Fruit fly (Drosophila melanogaster) whole organism, embryonic: ENCODE measurements around the gene AcCoAS.

ENCODE experiments used
- ATbp ChIP-seq: fragments of 200-800 bp; sonication (Bioruptor generic); optimal IDR thresholded peaks from 2 replicates; lab custom pipeline; 2017; ENCODE audit warnings: missing biosample characterization, mild to moderate bottlenecking, missing genetic modification characterization, missing genetic modification reagents
- Ada2b ChIP-seq: fragments of 200-800 bp; sonication (Bioruptor generic); IDR thresholded peaks from 2 replicates; pipeline ENCODE4 v1.3.6; 2022; ENCODE audit warnings: missing biosample characterization, missing genetic modification characterization
- BEAF-32 ChIP-seq: fragments of 200-800 bp; sonication (Bioruptor generic); optimal IDR thresholded peaks from 3 replicates; lab custom pipeline; 2017; ENCODE audit warnings: missing biosample characterization, missing genetic modification characterization, mild to moderate bottlenecking, moderate library complexity, missing genetic modification reagents
- CG11247 ChIP-seq: fragments of 200-800 bp; sonication (Bioruptor generic); IDR thresholded peaks from 2 replicates; pipeline ENCODE4 v1.3.6; 2022; ENCODE audit warnings: missing biosample characterization, missing genetic modification characterization
- CG12104 ChIP-seq: fragments of 200-800 bp; sonication (Bioruptor generic); optimal IDR thresholded peaks from 3 replicates; lab custom pipeline; 2016; ENCODE audit warnings: missing biosample characterization, missing genetic modification characterization
- CG1233 ChIP-seq: fragments of 200-800 bp; sonication (Bioruptor generic); optimal IDR thresholded peaks from 4 replicates; lab custom pipeline; 2018; ENCODE audit warnings: missing biosample characterization, mild to moderate bottlenecking, missing genetic modification characterization
- CG13624 ChIP-seq: fragments of 200-800 bp; sonication (Bioruptor generic); optimal IDR thresholded peaks from 2 replicates; lab custom pipeline; 2016; ENCODE audit warnings: missing biosample characterization, missing genetic modification characterization
- CG14860 ChIP-seq: fragments of 200-800 bp; sonication (Bioruptor generic); IDR thresholded peaks from 3 replicates; pipeline ENCODE4 v1.3.6; 2022; ENCODE audit warnings: missing biosample characterization, missing genetic modification characterization; ENCODE audit not compliant: partially characterized antibody
- CG15601 ChIP-seq: fragments of 200-800 bp; sonication (Bioruptor generic); optimal IDR thresholded peaks from 3 replicates; lab custom pipeline; 2019; ENCODE audit warnings: missing biosample characterization, mild to moderate bottlenecking, missing genetic modification characterization, moderate library complexity
- CG31441 ChIP-seq: fragments of 200-800 bp; sonication (Bioruptor generic); IDR thresholded peaks from 2 replicates; pipeline ENCODE4 v1.3.6; 2022; ENCODE audit warnings: missing biosample characterization, missing genetic modification characterization
- CG4730 ChIP-seq: fragments of 200-800 bp; sonication (Bioruptor generic); IDR thresholded peaks from 2 replicates; pipeline ENCODE4 v1.3.6; 2022; ENCODE audit warnings: missing biosample characterization, missing genetic modification characterization
- CG6272 ChIP-seq: fragments of 200-800 bp; sonication (Bioruptor generic); IDR thresholded peaks from 2 replicates; pipeline ENCODE4 v1.3.6; 2022; ENCODE audit warnings: missing biosample characterization, missing genetic modification characterization
- CG6765 ChIP-seq: fragments of 200-800 bp; sonication (Bioruptor generic); optimal IDR thresholded peaks from 3 replicates; lab custom pipeline; 2017; ENCODE audit warnings: missing biosample characterization, mild to moderate bottlenecking, missing genetic modification characterization
- CG6854 ChIP-seq: fragments of 200-800 bp; sonication (Bioruptor generic); optimal IDR thresholded peaks from 3 replicates; lab custom pipeline; 2017; ENCODE audit warnings: missing biosample characterization, mild to moderate bottlenecking, missing genetic modification characterization
- CG7357 ChIP-seq: fragments of 200-800 bp; sonication (Bioruptor generic); IDR thresholded peaks from 3 replicates; pipeline ENCODE4 v1.3.6; 2022; ENCODE audit warnings: missing biosample characterization, missing genetic modification characterization
- CG7839 ChIP-seq: fragments of 200-800 bp; sonication (Bioruptor generic); optimal IDR thresholded peaks from 3 replicates; lab custom pipeline; 2018; ENCODE audit warnings: missing biosample characterization, mild to moderate bottlenecking, missing genetic modification characterization, moderate library complexity
- CG8359 ChIP-seq: fragments of 200-800 bp; sonication (Bioruptor generic); optimal IDR thresholded peaks from 2 replicates; lab custom pipeline; 2017; ENCODE audit warnings: missing biosample characterization, mild to moderate bottlenecking, missing genetic modification characterization, borderline replicate concordance
- CG9215 ChIP-seq: fragments of 200-800 bp; sonication (Bioruptor generic); IDR thresholded peaks from 2 replicates; pipeline ENCODE4 v1.3.6; 2022; ENCODE audit warnings: missing biosample characterization, missing genetic modification characterization
- CG9727 ChIP-seq: fragments of 200-800 bp; sonication (Bioruptor generic); optimal IDR thresholded peaks from 3 replicates; lab custom pipeline; 2017; ENCODE audit warnings: missing biosample characterization, mild to moderate bottlenecking, missing genetic modification characterization
- Dp ChIP-seq: fragments of 200-800 bp; sonication (Bioruptor generic); optimal IDR thresholded peaks from 2 replicates; lab custom pipeline; 2018; ENCODE audit warnings: missing biosample characterization, mild to moderate bottlenecking, missing genetic modification characterization, moderate library complexity
- E2f2 ChIP-seq: fragments of 200-800 bp; sonication (Bioruptor generic); IDR thresholded peaks from 2 replicates; pipeline ENCODE4 v1.3.6; 2022; ENCODE audit warnings: missing biosample characterization, missing genetic modification characterization
- Fer2 ChIP-seq: fragments of 200-800 bp; sonication (Bioruptor generic); optimal IDR thresholded peaks from 2 replicates; lab custom pipeline; 2018; ENCODE audit warnings: missing biosample characterization, mild to moderate bottlenecking, missing genetic modification characterization, moderate library complexity
- Hmx ChIP-seq: fragments of 200-800 bp; sonication (Bioruptor generic); optimal IDR thresholded peaks from 2 replicates; lab custom pipeline; 2016; ENCODE audit warnings: missing biosample characterization, missing genetic modification characterization
- Hr78 ChIP-seq, 2 experiments: fragments of 200-800 bp in 1 of 2; fragments of >200 bp in 1 of 2; sonication (Bioruptor generic) in 1 of 2; optimal IDR thresholded peaks; 2 replicates each; lab custom pipeline; 2017 to 2019; ENCODE audit warnings: missing biosample characterization in 2 of 2, missing genetic modification characterization in 2 of 2, mild to moderate bottlenecking in 1 of 2, moderate library complexity in 1 of 2
- Jarid2 ChIP-seq: fragments of 200-800 bp; sonication (Bioruptor generic); optimal IDR thresholded peaks from 3 replicates; lab custom pipeline; 2017; ENCODE audit warnings: mild to moderate bottlenecking, missing biosample characterization, missing genetic modification reagents, missing genetic modification characterization
- Med ChIP-seq: fragments of 200-800 bp; sonication (Bioruptor generic); peaks from one replicate; lab custom pipeline; 2016; ENCODE audit warnings: missing biosample characterization, missing genetic modification characterization, mild to moderate bottlenecking, inconsistent platforms, moderate library complexity
- Nf-YB ChIP-seq: fragments of 200-800 bp; sonication (Bioruptor generic); optimal IDR thresholded peaks from 3 replicates; lab custom pipeline; 2019; ENCODE audit warnings: missing biosample characterization, mild to moderate bottlenecking, missing genetic modification characterization, moderate library complexity
- Pdp1 ChIP-seq, 2 experiments: fragments of 200-800 bp; sonication (Bioruptor generic); optimal IDR thresholded peaks; 3 replicates each; lab custom pipeline; 2016; ENCODE audit warnings: missing biosample characterization in 2 of 2, missing genetic modification characterization in 2 of 2, mild to moderate bottlenecking in 1 of 2, moderate library complexity in 1 of 2
- Sry-β ChIP-seq: fragments of 200-800 bp; sonication (Bioruptor generic); optimal IDR thresholded peaks from 2 replicates; lab custom pipeline; 2018; ENCODE audit warnings: missing biosample characterization, mild to moderate bottlenecking, missing genetic modification characterization, moderate library complexity
- Stat92E ChIP-seq, 3 experiments: fragments of >200 bp in 2 of 3; fragments of 200-800 bp in 1 of 3; sonication (Bioruptor generic) in 1 of 3; optimal IDR thresholded peaks; 2 replicates each; lab custom pipeline; 2017 to 2019; ENCODE audit warnings: missing biosample characterization in 3 of 3, missing genetic modification characterization in 3 of 3, mild to moderate bottlenecking in 1 of 3, moderate library complexity in 1 of 3
- Tbp ChIP-seq: fragments of >200 bp; optimal IDR thresholded peaks from 2 replicates; lab custom pipeline; 2018; ENCODE audit warnings: missing biosample characterization, missing genetic modification characterization
- ara ChIP-seq: fragments of 200-800 bp; sonication (Bioruptor generic); IDR thresholded peaks from 2 replicates; pipeline ENCODE4 v1.3.6; 2022; ENCODE audit warnings: missing biosample characterization, missing genetic modification characterization
- chn ChIP-seq: fragments of 200-800 bp; sonication (Bioruptor generic); optimal IDR thresholded peaks from 2 replicates; lab custom pipeline; 2016; ENCODE audit warnings: missing biosample characterization, missing genetic modification characterization
- da ChIP-seq: fragments of 200-800 bp; sonication (Bioruptor generic); optimal IDR thresholded peaks from 2 replicates; lab custom pipeline; 2016; ENCODE audit warnings: missing biosample characterization, missing genetic modification characterization
- eve ChIP-seq, 2 experiments: fragments of >200 bp; optimal IDR thresholded peaks; 2 replicates each; lab custom pipeline; 2017; ENCODE audit warnings: missing biosample characterization in 2 of 2, missing genetic modification characterization in 2 of 2
- fru ChIP-seq: fragments of >200 bp; optimal IDR thresholded peaks from 2 replicates; lab custom pipeline; 2017
- gce ChIP-seq: fragments of 200-800 bp; sonication (Bioruptor generic); IDR thresholded peaks from 3 replicates; pipeline ENCODE4 v1.3.6; 2022; ENCODE audit warnings: missing biosample characterization, missing genetic modification characterization
- hth ChIP-seq: fragments of >200 bp; optimal IDR thresholded peaks from 2 replicates; lab custom pipeline; 2017; ENCODE audit warnings: inconsistent platforms
- jumu ChIP-seq: fragments of 200-800 bp; sonication (Bioruptor generic); optimal IDR thresholded peaks from 3 replicates; lab custom pipeline; 2016; ENCODE audit warnings: missing biosample characterization, missing genetic modification characterization
- klu ChIP-seq: fragments of 200-800 bp; sonication (Bioruptor generic); IDR thresholded peaks from 2 replicates; pipeline ENCODE4 v1.3.6; 2022; ENCODE audit warnings: missing biosample characterization, missing genetic modification characterization
- nerfin-1 ChIP-seq: fragments of 200-800 bp; sonication (Bioruptor generic); optimal IDR thresholded peaks from 3 replicates; lab custom pipeline; 2019; ENCODE audit warnings: missing biosample characterization, mild to moderate bottlenecking, missing genetic modification characterization, moderate library complexity
- p53 ChIP-seq: fragments of 200-800 bp; sonication (Bioruptor generic); optimal IDR thresholded peaks from 2 replicates; lab custom pipeline; 2016; ENCODE audit warnings: missing biosample characterization, missing genetic modification characterization
- prd ChIP-seq, 3 experiments: fragments of >200 bp in 2 of 3; fragments of 200-800 bp in 1 of 3; sonication (Bioruptor generic) in 1 of 3; optimal IDR thresholded peaks in 2 of 3; IDR thresholded peaks in 1 of 3; 2 replicates in 2 of 3; 3 replicates in 1 of 3; pipeline versions ENCODE4 v1.3.6 to Lab custom; 2017 to 2022; ENCODE audit warnings: missing biosample characterization in 1 of 3, missing genetic modification characterization in 1 of 3
- shn ChIP-seq: fragments of 200-800 bp; sonication (Bioruptor generic); optimal IDR thresholded peaks from 3 replicates; lab custom pipeline; 2016; ENCODE audit warnings: missing biosample characterization, missing genetic modification characterization
- sima ChIP-seq: fragments of 200-800 bp; sonication (Bioruptor generic); optimal IDR thresholded peaks from 2 replicates; lab custom pipeline; 2016; ENCODE audit warnings: missing biosample characterization, missing genetic modification characterization
- sisA ChIP-seq: fragments of 200-800 bp; sonication (Bioruptor generic); IDR thresholded peaks from 2 replicates; pipeline ENCODE4 v1.3.6; 2022; ENCODE audit warnings: missing biosample characterization, missing genetic modification characterization
- sna ChIP-seq: fragments of 200-800 bp; sonication (Bioruptor generic); IDR thresholded peaks from 2 replicates; pipeline ENCODE4 v1.3.6; 2022; ENCODE audit warnings: missing biosample characterization, missing genetic modification characterization; ENCODE audit not compliant: partially characterized antibody
- wdn ChIP-seq: fragments of 200-800 bp; sonication (Bioruptor generic); IDR thresholded peaks from 2 replicates; pipeline ENCODE4 v1.3.6; 2022; ENCODE audit warnings: missing biosample characterization, missing genetic modification characterization
- wek ChIP-seq: fragments of 200-800 bp; sonication (Bioruptor generic); optimal IDR thresholded peaks from 3 replicates; lab custom pipeline; 2018; ENCODE audit warnings: missing biosample characterization, mild to moderate bottlenecking, missing genetic modification characterization, moderate library complexity

AcCoAS gene

dm6 chr3L:21253761-21254523 lies 26.1 kb downstream of the AcCoAS start (continued):
- no peak for TF ChIP-seq klu
- no peak for TF ChIP-seq prd (optimal IDR thresholded peaks at IDR 0.05; lab: Kevin White, UChicago)
- TF ChIP-seq prd (GFP tag; IDR thresholded peaks at IDR 0.05; lab: Robert Waterston, UW) = peak; percentile 59; the same call in 1 of the 3 replicates
- no peak for TF ChIP-seq Dp (GFP tag; lab: Kevin White, UChicago)
- TF ChIP-seq CG11247 (GFP tag; lab: Robert Waterston, UW) = no peak
- no peak for TF ChIP-seq ara (GFP tag; lab: Robert Waterston, UW)
- TF ChIP-seq wdn (GFP tag; lab: Robert Waterston, UW) = no peak
- TF ChIP-seq CG14860 (GFP tag; lab: Robert Waterston, UW) = no peak
- TF ChIP-seq E2f2 (GFP tag; lab: Robert Waterston, UW) = peak; percentile 34; the same call in 1 of the 2 replicates
- no peak for TF ChIP-seq CG12104 (GFP tag; lab: Kevin White, UChicago)
- no peak for TF ChIP-seq Fer2
- TF ChIP-seq Hr78 (GFP tag; optimal IDR thresholded peaks at IDR 0.05; lab: Kevin White, UChicago) = no peak
- peak; percentile 57 for TF ChIP-seq CG7839 (tag; lab: Kevin White, UChicago)
- TF ChIP-seq shn (GFP tag; lab: Kevin White, UChicago) = no peak
- TF ChIP-seq da (GFP tag; lab: Kevin White, UChicago) = no peak
- TF ChIP-seq Ada2b (GFP tag; lab: Robert Waterston, UW) = 0 out of 2 replicates have a peak, but pooled peaks have one; percentile 17
- no peak for TF ChIP-seq Sry-β (GFP tag; lab: Kevin White, UChicago)
- TF ChIP-seq CG15601 = no peak
- no peak for TF ChIP-seq CG4730 (GFP tag; lab: Robert Waterston, UW)
- TF ChIP-seq Jarid2 (GFP tag; lab: Kevin White, UChicago) = no peak
- peak; percentile 65 for TF ChIP-seq CG31441
- TF ChIP-seq ATbp = peak; percentile 10
- no peak for TF ChIP-seq Hmx (GFP tag; lab: Kevin White, UChicago)
- TF ChIP-seq nerfin-1 (tag; lab: Kevin White, UChicago) = peak; percentile 39
- TF ChIP-seq gce (GFP tag; lab: Robert Waterston, UW) = no peak
- peak; percentile 12 for TF ChIP-seq Med (GFP tag; lab: Kevin White, UChicago)
- TF ChIP-seq CG9215 (GFP tag; lab: Robert Waterston, UW) = no peak
- TF ChIP-seq sima (GFP tag; lab: Kevin White, UChicago) = no peak
- TF ChIP-seq CG7357 (GFP tag; lab: Robert Waterston, UW) = no peak
- peak; percentile 54 for TF ChIP-seq CG9727 (GFP tag; lab: Kevin White, UChicago)
- TF ChIP-seq sna = no peak
- TF ChIP-seq fru (lab: Kevin White, UChicago) = no peak
- no peak for TF ChIP-seq Nf-YB
- TF ChIP-seq sisA (GFP tag; lab: Robert Waterston, UW) = peak; percentile 41; the same call in 1 of the 2 replicates
- TF ChIP-seq BEAF-32 = no peak
- TF ChIP-seq CG1233 (GFP tag; lab: Kevin White, UChicago) = no peak
- TF ChIP-seq CG6854 = no peak
- TF ChIP-seq wek (GFP tag; lab: Kevin White, UChicago) = no peak
- TF ChIP-seq jumu (GFP tag; lab: Kevin White, UChicago) = no peak
- no peak for TF ChIP-seq hth
- TF ChIP-seq Tbp (GFP tag; lab: Kevin White, UChicago) = no peak
- no peak for TF ChIP-seq chn
- TF ChIP-seq eve (GFP tag; optimal IDR thresholded peaks at IDR 0.05; lab: Kevin White, UChicago) = peak in 1 of 2 experiments; percentile 58
- TF ChIP-seq CG13624 (GFP tag; lab: Kevin White, UChicago) = no peak
- TF ChIP-seq Pdp1 (GFP tag; optimal IDR thresholded peaks at IDR 0.05; lab: Kevin White, UChicago) = peak in 1 of 2 experiments; percentile 42
- no peak for TF ChIP-seq CG6765 (GFP tag; lab: Kevin White, UChicago)
- TF ChIP-seq Stat92E (GFP tag; optimal IDR thresholded peaks at IDR 0.05; lab: Kevin White, UChicago) = no peak
- no peak for TF ChIP-seq CG6272 (GFP tag; lab: Robert Waterston, UW)
- no peak for TF ChIP-seq CG8359 (GFP tag; lab: Kevin White, UChicago)
- no peak for TF ChIP-seq p53 (GFP tag; lab: Kevin White, UChicago)
